Worm (Caenorhabditis elegans) whole organism, L2 larva: ENCODE data around the gene srh-204.

Source experiments
- ceh-16 ChIP-seq: fragments of 150-350 bp; optimal IDR thresholded peaks from 2 replicates; lab custom pipeline; 2014; ENCODE audit warnings: missing biosample characterization, missing genetic modification characterization
- nhr-6 ChIP-seq: fragments of 150-350 bp; optimal IDR thresholded peaks from 2 replicates; lab custom pipeline; 2014; ENCODE audit warnings: missing biosample characterization, missing genetic modification characterization
- nhr-77 ChIP-seq: fragments of 150-350 bp; optimal IDR thresholded peaks from 2 replicates; lab custom pipeline; 2014; ENCODE audit warnings: missing biosample characterization, missing genetic modification characterization

- no peak for TF ChIP-seq nhr-6 (tag; lab: Kevin White, UChicago)
- TF ChIP-seq nhr-77 (tag; lab: Kevin White, UChicago), result no peak
- no peak for TF ChIP-seq ceh-16
Measured at ce11 chrV:4216902-4217301, 23.3 kb downstream of the srh-204 start.
